Worm (Caenorhabditis elegans): Measurements from ENCODE around the gene unc-42.

ce11 chrV:9731852-9732251 lies 37.3 kb downstream of the unc-42 start:
- TF ChIP-seq nhr-85 (tag) (no peak), pag-3 (tag; optimal IDR thresholded peaks at IDR 0.05; ENCODE audit: borderline replicate concordance, insufficient read depth) (no peak), fos-1 (tag; optimal IDR thresholded peaks at IDR 0.05) (no peak), C16A3.4 (tag; optimal IDR thresholded peaks at IDR 0.05) (no peak), pax-3 (tag; optimal IDR thresholded peaks at IDR 0.05) (no peak), efl-3 (GFP tag; optimal IDR thresholded peaks at IDR 0.05) (no peak)
